Worm (Caenorhabditis elegans): ENCODE measurements around the gene unc-116.

ce11 chrIII:8312393-8312792 lies 42.6 kb downstream of the unc-116 start, which contains the start of gene F10E9.2:
- TF ChIP-seq nhr-12 (tag; optimal IDR thresholded peaks at IDR 0.05) = no peak
- TF ChIP-seq sem-4 (tag; optimal IDR thresholded peaks at IDR 0.05) = no peak
- TF ChIP-seq skn-1 (tag; optimal IDR thresholded peaks at IDR 0.05) = no peak
- no peak for TF ChIP-seq unc-39 (tag; optimal IDR thresholded peaks at IDR 0.05)
- no peak for TF ChIP-seq gmeb-1 (tag; optimal IDR thresholded peaks at IDR 0.05)
- no peak for TF ChIP-seq nhr-21 (tag; optimal IDR thresholded peaks at IDR 0.05)
- TF ChIP-seq ztf-11 (tag; optimal IDR thresholded peaks at IDR 0.05) = no peak
- TF ChIP-seq lin-13 (GFP tag; optimal IDR thresholded peaks at IDR 0.05) = no peak
- TF ChIP-seq F13H6.1 (tag; optimal IDR thresholded peaks at IDR 0.05) = no peak

All from whole organism, L2 larva.